Worm (Caenorhabditis elegans): ENCODE data around the gene Y79H2A.4.

ce11 chrIII:12084749-12085307 lies 43.7 kb downstream of the Y79H2A.4 start:
- TF ChIP-seq ceh-18 (tag; optimal IDR thresholded peaks at IDR 0.05) (no peak), dmd-4 (tag; optimal IDR thresholded peaks at IDR 0.05; ENCODE audit: borderline replicate concordance) (no peak), mec-3 (tag; optimal IDR thresholded peaks at IDR 0.05; ENCODE audit: borderline replicate concordance) (no peak), dve-1 (tag; optimal IDR thresholded peaks at IDR 0.05) (no peak), ceh-2 (tag; optimal IDR thresholded peaks at IDR 0.05) (no peak)
